Worm (Caenorhabditis elegans) whole organism, mixed stage, embryonic: ENCODE data around the gene F41E6.8.
A peak's percentile ranks its signal among the peaks of the same experiment; 100 is the strongest.
"Not testable (repeated sequence)": the region's sequence is repeated elsewhere in the genome, so short reads cannot be mapped to it uniquely, and the experiment has no call there.

Experiments
- M03D4.4 ChIP-seq: sonication (generic microtip); optimal IDR thresholded peaks from 2 replicates; lab custom pipeline; 2017; ENCODE audit warnings: mild to moderate bottlenecking, missing genetic modification characterization, missing compliant biosample characterization
- bed-3 ChIP-seq: fragments of 200-800 bp; sonication (Bioruptor generic); optimal IDR thresholded peaks from 3 replicates; lab custom pipeline; 2018; ENCODE audit warnings: mild to moderate bottlenecking, missing genetic modification characterization, moderate library complexity, missing compliant biosample characterization
- blmp-1 ChIP-seq: fragments of 150-350 bp; optimal IDR thresholded peaks from 2 replicates; lab custom pipeline; 2014; ENCODE audit warnings: missing biosample characterization, missing genetic modification characterization
- ceh-39 ChIP-seq: fragments of 150-350 bp; optimal IDR thresholded peaks from 2 replicates; lab custom pipeline; 2014; ENCODE audit warnings: missing biosample characterization, missing genetic modification characterization
- cnd-1 ChIP-seq: fragments of 200-800 bp; sonication (Bioruptor generic); optimal IDR thresholded peaks from 2 replicates; lab custom pipeline; 2018; ENCODE audit warnings: mild to moderate bottlenecking, missing genetic modification characterization, missing compliant biosample characterization
- drap-1 ChIP-seq: fragments of 200-800 bp; sonication (Bioruptor generic); optimal IDR thresholded peaks from 3 replicates; lab custom pipeline; 2018; ENCODE audit warnings: mild to moderate bottlenecking, missing genetic modification characterization, missing compliant biosample characterization
- elt-1 ChIP-seq: sonication (generic microtip); optimal IDR thresholded peaks from 2 replicates; lab custom pipeline; 2017; ENCODE audit warnings: missing genetic modification characterization, mild to moderate bottlenecking, missing compliant biosample characterization, antibody characterized with exemption, moderate library complexity, borderline replicate concordance; ENCODE audit not compliant: insufficient read depth
- elt-3 ChIP-seq: fragments of 150-350 bp; optimal IDR thresholded peaks from 2 replicates; lab custom pipeline; 2014; ENCODE audit warnings: missing biosample characterization, missing genetic modification characterization
- flh-1 ChIP-seq: fragments of 200-800 bp; sonication (Bioruptor generic); optimal IDR thresholded peaks from 2 replicates; lab custom pipeline; 2018; ENCODE audit warnings: mild to moderate bottlenecking, missing genetic modification characterization, moderate library complexity, missing compliant biosample characterization
- ham-2 ChIP-seq: fragments of 200-800 bp; sonication (Bioruptor generic); optimal IDR thresholded peaks from 2 replicates; lab custom pipeline; 2018; ENCODE audit warnings: mild to moderate bottlenecking, missing genetic modification characterization, missing compliant biosample characterization
- hlh-1 ChIP-seq: fragments of 150-350 bp; optimal IDR thresholded peaks from 2 replicates; lab custom pipeline; 2014; ENCODE audit warnings: missing biosample characterization, missing genetic modification reagents, missing genetic modification characterization
- lin-13 ChIP-seq: fragments of 150-350 bp; optimal IDR thresholded peaks from 2 replicates; lab custom pipeline; 2014; ENCODE audit warnings: missing biosample characterization, missing genetic modification characterization
- lin-32 ChIP-seq: fragments of 200-800 bp; sonication (Bioruptor generic); optimal IDR thresholded peaks from 2 replicates; lab custom pipeline; 2018; ENCODE audit warnings: mild to moderate bottlenecking, missing genetic modification characterization, missing compliant biosample characterization
- lsy-2 ChIP-seq: fragments of 150-350 bp; optimal IDR thresholded peaks from 2 replicates; lab custom pipeline; 2014; ENCODE audit warnings: missing biosample characterization, missing genetic modification characterization
- mab-5 ChIP-seq: fragments of 150-350 bp; optimal IDR thresholded peaks from 2 replicates; lab custom pipeline; 2014; ENCODE audit warnings: missing biosample characterization, missing genetic modification characterization
- mls-2 ChIP-seq: sonication (generic microtip); optimal IDR thresholded peaks from 2 replicates; lab custom pipeline; 2016; ENCODE audit warnings: mild to moderate bottlenecking, missing genetic modification characterization, moderate library complexity, missing compliant biosample characterization
- nhr-12 ChIP-seq: fragments of 150-350 bp; optimal IDR thresholded peaks from 2 replicates; lab custom pipeline; 2014; ENCODE audit warnings: missing biosample characterization, missing genetic modification characterization
- nhr-2 ChIP-seq: fragments of 150-350 bp; optimal IDR thresholded peaks from 2 replicates; lab custom pipeline; 2014; ENCODE audit warnings: missing biosample characterization, missing genetic modification characterization
- nhr-237 ChIP-seq: fragments of 150-350 bp; optimal IDR thresholded peaks from 2 replicates; lab custom pipeline; 2014; ENCODE audit warnings: missing biosample characterization, missing genetic modification characterization
- nhr-76 ChIP-seq: sonication (generic microtip); optimal IDR thresholded peaks from 2 replicates; lab custom pipeline; 2017; ENCODE audit warnings: missing biosample characterization, missing genetic modification characterization
- pha-4 ChIP-seq: fragments of 150-350 bp; optimal IDR thresholded peaks from 2 replicates; lab custom pipeline; 2018; ENCODE audit warnings: missing biosample characterization, missing genetic modification reagents, missing genetic modification characterization
- sem-2 ChIP-seq: fragments of 200-800 bp; sonication (Bioruptor generic); optimal IDR thresholded peaks from 2 replicates; lab custom pipeline; 2018; ENCODE audit warnings: mild to moderate bottlenecking, missing genetic modification characterization, missing compliant biosample characterization
- snpc-4 ChIP-seq: fragments of 150-350 bp; optimal IDR thresholded peaks from 2 replicates; lab custom pipeline; 2014; ENCODE audit warnings: missing biosample characterization, missing genetic modification characterization
- sptf-1 ChIP-seq: sonication (generic microtip); optimal IDR thresholded peaks from 2 replicates; lab custom pipeline; 2017; ENCODE audit warnings: mild to moderate bottlenecking, missing genetic modification characterization, moderate library complexity, missing compliant biosample characterization
- tbx-8 ChIP-seq: fragments of 200-800 bp; sonication (Bioruptor generic); optimal IDR thresholded peaks from 2 replicates; lab custom pipeline; 2018; ENCODE audit warnings: mild to moderate bottlenecking, missing genetic modification characterization, moderate library complexity, missing compliant biosample characterization
- unc-39 ChIP-seq: fragments of 150-350 bp; optimal IDR thresholded peaks from 2 replicates; lab custom pipeline; 2014; ENCODE audit warnings: missing biosample characterization, missing genetic modification characterization
- unc-62 ChIP-seq: fragments of 150-350 bp; optimal IDR thresholded peaks from 2 replicates; lab custom pipeline; 2014; ENCODE audit warnings: missing biosample characterization, missing genetic modification reagents, missing genetic modification characterization
- zip-8 ChIP-seq: fragments of 150-350 bp; optimal IDR thresholded peaks from 2 replicates; lab custom pipeline; 2014; ENCODE audit warnings: missing biosample characterization, missing genetic modification characterization
- ztf-11 ChIP-seq: fragments of 150-350 bp; optimal IDR thresholded peaks from 2 replicates; lab custom pipeline; 2014; ENCODE audit warnings: missing biosample characterization, missing genetic modification characterization

Gene F41E6.8

DNA sequence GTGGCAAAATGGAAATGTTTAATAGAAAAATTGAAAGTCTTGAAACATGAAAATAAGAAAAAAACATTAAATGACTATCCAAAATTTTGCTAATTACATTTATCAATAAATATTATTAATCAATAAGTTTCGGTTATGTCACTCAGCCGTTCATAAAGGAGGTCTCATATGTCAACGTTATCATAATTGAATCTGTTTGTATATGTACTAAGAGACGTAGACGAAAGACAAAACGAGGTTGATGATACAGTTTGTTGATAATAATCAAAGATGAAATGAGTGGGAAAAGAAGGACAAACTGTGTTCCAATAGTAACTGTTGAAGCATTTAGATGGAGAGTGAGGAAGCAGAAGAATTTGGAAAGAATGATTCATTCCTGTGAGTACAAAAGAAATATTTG is 14.4 kb downstream of the F41E6.8 start:
- peak; percentile 51 for TF ChIP-seq elt-3 (tag; lab: Kevin White, UChicago)
- TF ChIP-seq snpc-4 (tag; lab: Kevin White, UChicago), result no peak

ce11 chrV:8586472-8586871 is 14.8 kb downstream of the F41E6.8 start:
- TF ChIP-seq nhr-2 (tag; lab: Kevin White, UChicago) (no peak), lin-32 (GFP tag; lab: Kevin White, UChicago) (no peak), mab-5 (tag; lab: Kevin White, UChicago) (no peak), tbx-8 (GFP tag; lab: Kevin White, UChicago) (no peak), nhr-12 (tag; lab: Kevin White, UChicago) (no peak), snpc-4 (tag; lab: Kevin White, UChicago) (no peak), elt-1 (tag; lab: Kevin White, UChicago) (no peak), sptf-1 (no peak), ztf-11 (tag; lab: Kevin White, UChicago) (no peak)

DNA sequence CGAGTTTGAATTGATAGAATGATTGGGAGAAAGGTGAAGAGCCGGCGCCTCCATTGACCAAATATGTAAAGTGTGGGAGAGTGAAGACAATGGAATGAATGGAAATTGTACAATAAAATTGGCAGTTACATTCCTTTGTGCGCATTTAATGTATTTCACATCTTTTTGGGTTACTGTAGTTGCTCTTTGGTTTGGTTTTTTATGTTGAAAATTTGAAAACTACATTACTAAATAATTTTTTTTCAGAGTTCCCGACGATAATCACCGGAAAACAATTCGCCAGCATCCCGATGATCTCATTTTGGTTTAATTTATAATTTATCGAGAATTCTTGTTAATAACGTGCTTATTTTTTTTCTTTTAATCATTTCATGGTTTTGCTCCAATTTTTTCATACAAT is 20.4 kb downstream of the F41E6.8 start, which contains the start of gene C10B5.1:
Gene C10B5.1 (plus strand): TSS at position 301 of the 400 bp plus-strand sequence.
- no peak for TF ChIP-seq ham-2 (GFP tag; lab: Kevin White, UChicago)
- TF ChIP-seq lin-13 (tag; lab: Kevin White, UChicago), result no peak
- no peak for TF ChIP-seq blmp-1
- no peak for TF ChIP-seq pha-4
- no peak for TF ChIP-seq sem-2 (GFP tag; lab: Kevin White, UChicago)
- TF ChIP-seq nhr-12 (tag; lab: Kevin White, UChicago), result no peak
- TF ChIP-seq lsy-2 (tag; lab: Kevin White, UChicago), result no peak
- TF ChIP-seq nhr-76 (tag; lab: Kevin White, UChicago), result no peak
- no peak for TF ChIP-seq tbx-8 (GFP tag; lab: Kevin White, UChicago)

DNA sequence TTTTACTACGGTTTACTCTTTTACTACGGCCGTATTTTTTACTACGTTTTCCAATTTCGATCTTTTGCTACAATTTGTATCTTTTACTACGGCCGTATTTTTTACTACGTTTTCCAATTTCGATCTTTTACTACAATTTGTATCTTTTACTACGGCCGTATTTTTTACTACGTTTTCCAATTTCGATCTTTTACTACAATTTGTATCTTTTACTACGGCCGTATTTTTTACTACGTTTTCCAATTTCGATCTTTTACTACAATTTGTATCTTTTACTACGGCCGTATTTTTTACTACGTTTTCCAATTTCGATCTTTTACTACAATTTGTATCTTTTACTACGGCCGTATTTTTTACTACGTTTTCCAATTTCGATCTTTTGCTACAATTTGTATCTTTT is 26.6 kb downstream of the F41E6.8 start, which contains the start of gene F25G6.1:
Gene F25G6.1 (plus strand): TSS at position 301 of the 400 bp plus-strand sequence.
- TF ChIP-seq lin-32 (GFP tag; lab: Kevin White, UChicago); ham-2 (GFP tag; lab: Kevin White, UChicago); nhr-12 (tag; lab: Kevin White, UChicago): not testable (repeated sequence)

- TF ChIP-seq nhr-76 (tag; lab: Kevin White, UChicago) (no peak), zip-8 (tag; lab: Kevin White, UChicago) (no peak), lin-13 (tag; lab: Kevin White, UChicago) (peak; percentile 45), unc-62 (GFP tag; lab: Kevin White, UChicago) (no peak), blmp-1 (no peak), tbx-8 (GFP tag; lab: Kevin White, UChicago) (no peak), mab-5 (tag; lab: Kevin White, UChicago) (no peak), pha-4 (no peak), elt-1 (tag; lab: Kevin White, UChicago) (no peak), ceh-39 (no peak), lsy-2 (tag; lab: Kevin White, UChicago) (peak; percentile 35), nhr-237 (no peak)
Observed at ce11 chrV:8569841-8570361, 31.4 kb downstream of the F41E6.8 start, which contains the start of the genes F25G6.9 and symk-1. TSS of gene F25G6.9 (minus strand) at chrV:8570000. TSS of gene symk-1 (plus strand) at chrV:8570311.

DNA sequence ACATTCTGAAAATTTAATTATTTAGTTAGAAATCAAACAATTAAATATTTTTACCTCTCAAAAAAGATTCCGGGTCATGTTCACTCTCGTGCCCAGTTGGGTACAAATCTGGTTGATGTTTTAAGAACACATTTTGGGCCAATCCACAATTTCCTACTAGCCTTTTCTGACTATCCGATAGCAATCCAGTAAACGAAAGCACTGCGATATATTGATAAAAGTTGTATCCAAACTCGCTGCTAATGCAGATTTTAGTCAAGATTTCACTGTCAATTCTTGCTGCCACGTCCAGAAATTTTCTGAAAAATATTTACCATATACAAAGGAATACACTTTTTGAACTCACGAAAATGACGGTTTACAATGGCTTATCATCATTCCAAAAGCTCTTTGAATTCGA is 32.1 kb downstream of the F41E6.8 start:
- TF ChIP-seq nhr-237, result no peak
- no peak for TF ChIP-seq drap-1 (GFP tag; lab: Kevin White, UChicago)
- no peak for TF ChIP-seq snpc-4 (tag; lab: Kevin White, UChicago)
- TF ChIP-seq elt-3 (tag; lab: Kevin White, UChicago), result no peak
- TF ChIP-seq elt-1 (tag; lab: Kevin White, UChicago), result no peak
- no peak for TF ChIP-seq nhr-12 (tag; lab: Kevin White, UChicago)
- no peak for TF ChIP-seq ceh-39
- no peak for TF ChIP-seq lin-32 (GFP tag; lab: Kevin White, UChicago)
- TF ChIP-seq unc-62 (GFP tag; lab: Kevin White, UChicago), result no peak
- no peak for TF ChIP-seq hlh-1
- TF ChIP-seq lsy-2 (tag; lab: Kevin White, UChicago), result no peak
- no peak for TF ChIP-seq lin-13 (tag; lab: Kevin White, UChicago)
- no peak for TF ChIP-seq sptf-1
- TF ChIP-seq, all 35 proteins: peak for 0

DNA sequence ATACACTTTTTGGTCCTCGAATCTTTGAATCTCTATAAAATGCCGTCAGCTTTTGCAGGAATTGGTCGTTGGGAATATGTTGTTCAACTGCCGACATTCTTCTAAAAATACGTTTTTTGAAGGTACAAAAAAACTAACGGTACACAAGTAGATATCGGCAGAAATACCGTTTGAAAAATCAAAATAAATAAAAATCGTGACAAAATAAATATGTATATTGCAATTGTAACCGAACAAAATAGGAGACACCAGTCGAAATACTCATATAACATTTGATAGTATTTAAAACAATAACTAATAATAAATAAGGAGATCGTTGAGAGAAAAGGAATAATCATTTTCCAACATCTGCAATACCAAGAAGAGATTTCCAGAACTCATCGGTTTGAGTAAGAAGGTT is 36.2 kb downstream of the F41E6.8 start, which contains the start of gene F25G6.8:
Gene F25G6.8 (minus strand): TSS at position 101 of the 400 bp plus-strand sequence.
- TF ChIP-seq cnd-1, result no peak
- TF ChIP-seq nhr-76 (tag; lab: Kevin White, UChicago), result no peak
- TF ChIP-seq unc-39 (tag; lab: Kevin White, UChicago), result no peak
- TF ChIP-seq mls-2, result no peak
- no peak for TF ChIP-seq tbx-8 (GFP tag; lab: Kevin White, UChicago)
- TF ChIP-seq mab-5 (tag; lab: Kevin White, UChicago), result no peak
- no peak for TF ChIP-seq flh-1
- TF ChIP-seq bed-3 (GFP tag; lab: Kevin White, UChicago), result no peak
- TF ChIP-seq M03D4.4, result no peak
- TF ChIP-seq hlh-1, result no peak
